Worm (Caenorhabditis elegans) whole organism, L4 larva: ENCODE measurements around the gene xbx-6.

Source experiments
- ZK546.5 ChIP-seq, 2 experiments: sonication (generic microtip); optimal IDR thresholded peaks; 2 replicates each; lab custom pipeline; 2017; ENCODE audit warnings: missing biosample characterization in 2 of 2, missing genetic modification characterization in 2 of 2
- ceh-82 ChIP-seq: sonication (generic microtip); optimal IDR thresholded peaks from 2 replicates; lab custom pipeline; 2017; ENCODE audit warnings: missing biosample characterization, missing genetic modification characterization
- ces-1 ChIP-seq: fragments of 150-350 bp; sonication (generic microtip); optimal IDR thresholded peaks from 4 replicates; lab custom pipeline; 2014; ENCODE audit warnings: missing biosample characterization, missing genetic modification reagents, missing genetic modification characterization
- fkh-10 ChIP-seq: fragments of 150-350 bp; optimal IDR thresholded peaks from 2 replicates; lab custom pipeline; 2014; ENCODE audit warnings: missing biosample characterization, missing genetic modification reagents, missing genetic modification characterization
- lin-13 ChIP-seq: fragments of 150-350 bp; optimal IDR thresholded peaks from 2 replicates; lab custom pipeline; 2014; ENCODE audit warnings: missing biosample characterization, missing genetic modification reagents, missing genetic modification characterization
- lir-3 ChIP-seq: sonication (generic microtip); optimal IDR thresholded peaks from 2 replicates; lab custom pipeline; 2016; ENCODE audit warnings: mild to moderate bottlenecking, missing genetic modification characterization, missing compliant biosample characterization
- mdl-1 ChIP-seq, 2 experiments: fragments of 150-350 bp in 1 of 2; sonication (generic microtip) in 1 of 2; optimal IDR thresholded peaks; 2 replicates each; lab custom pipeline; 2014 to 2017; ENCODE audit warnings: missing biosample characterization in 2 of 2, missing genetic modification characterization in 2 of 2
- nhr-11 ChIP-seq: fragments of 150-350 bp; optimal IDR thresholded peaks from 2 replicates; lab custom pipeline; 2014; ENCODE audit warnings: missing biosample characterization, missing genetic modification characterization
- pha-4 ChIP-seq, 2 experiments: fragments of 150-350 bp in 1 of 2; fragments of 200-800 bp in 1 of 2; sonication (Bioruptor generic) in 1 of 2; IDR thresholded peaks in 1 of 2; optimal IDR thresholded peaks in 1 of 2; 2 replicates each; pipeline versions ENCODE4 v1.3.6 to Lab custom; 2014 to 2022; ENCODE audit warnings: missing genetic modification characterization in 2 of 2, missing genetic modification reagents in 2 of 2, missing biosample characterization in 1 of 2, missing compliant biosample characterization in 1 of 2
- sdz-12 ChIP-seq: fragments of 200-800 bp; sonication (Bioruptor generic); optimal IDR thresholded peaks from 2 replicates; lab custom pipeline; 2018; ENCODE audit warnings: mild to moderate bottlenecking, missing genetic modification characterization, missing compliant biosample characterization
- spr-1 ChIP-seq: sonication (generic microtip); optimal IDR thresholded peaks from 2 replicates; lab custom pipeline; 2016; ENCODE audit warnings: mild to moderate bottlenecking, missing genetic modification characterization, missing compliant biosample characterization
- zfp-2 ChIP-seq: sonication (generic microtip); optimal IDR thresholded peaks from 2 replicates; lab custom pipeline; 2016; ENCODE audit warnings: mild to moderate bottlenecking, missing genetic modification characterization, missing compliant biosample characterization
- zip-2 ChIP-seq: fragments of 150-350 bp; optimal IDR thresholded peaks from 2 replicates; lab custom pipeline; 2014; ENCODE audit warnings: missing biosample characterization, missing genetic modification characterization

DNA sequence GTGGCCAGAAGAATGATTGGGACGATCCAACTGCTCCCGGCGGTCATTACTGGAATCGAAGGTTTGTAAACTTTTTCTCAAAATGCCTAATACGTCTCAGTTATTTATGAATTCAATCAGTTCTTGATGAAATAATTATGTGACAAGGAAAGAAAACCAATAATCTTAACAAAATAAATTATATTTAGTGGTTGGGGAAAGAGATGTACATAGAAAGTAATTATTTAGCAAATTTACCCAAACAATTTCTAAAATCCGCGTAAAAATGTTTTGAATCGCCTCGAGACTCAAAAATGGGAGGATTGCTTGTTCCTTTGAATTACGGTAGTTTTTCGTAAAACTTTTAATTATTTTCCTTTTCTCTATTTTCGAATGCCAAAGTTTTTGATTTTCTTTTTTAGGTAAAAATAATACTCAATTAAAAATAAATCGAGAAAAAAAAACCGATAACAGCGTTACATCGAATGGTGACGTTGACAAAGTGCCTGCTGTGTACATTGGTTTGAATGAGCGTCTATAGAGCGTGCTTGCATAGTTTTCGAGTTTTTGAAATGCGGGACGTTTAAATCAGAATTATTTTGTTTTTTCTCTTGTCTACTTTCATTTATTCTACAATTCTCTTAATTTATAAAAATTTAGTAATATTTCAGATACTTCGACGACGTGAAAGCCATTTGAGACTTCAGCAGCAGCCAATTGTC is 26.8 kb downstream of the xbx-6 start, which contains the start of the genes aagr-3 and drap-1:
- TF ChIP-seq lin-13 (GFP tag; lab: Kevin White, UChicago) (peak; percentile 43), ceh-82 (no peak), zfp-2 (tag; lab: Kevin White, UChicago) (no peak), fkh-10 (GFP tag; lab: Kevin White, UChicago) (peak; percentile 4), nhr-11 (tag; lab: Kevin White, UChicago) (no peak), lir-3 (tag; lab: Kevin White, UChicago) (no peak), zip-2 (tag; lab: Kevin White, UChicago) (no peak), ces-1 (GFP tag; lab: Kevin White, UChicago) (no peak), ZK546.5 (tag; optimal IDR thresholded peaks at IDR 0.05; lab: Kevin White, UChicago) (no peak), mdl-1 (tag; optimal IDR thresholded peaks at IDR 0.05; lab: Kevin White, UChicago) (peak in 1 of 2 experiments; percentile 33), sdz-12 (no peak), spr-1 (tag; lab: Kevin White, UChicago) (no peak), pha-4 (GFP tag; IDR thresholded peaks at IDR 0.05; lab: Robert Waterston, UW) (no peak), pha-4 (tag; optimal IDR thresholded peaks at IDR 0.05; lab: Kevin White, UChicago) (peak; percentile 67)
